Fruit fly (Drosophila melanogaster): ENCODE results near the gene Or13a.

Or13a gene

dm6 chrX:15934226-15934547 is 40.0 kb upstream of the Or13a start (continued):
- TF ChIP-seq Blimp-1 (GFP tag; optimal IDR thresholded peaks at IDR 0.05), result no peak

dm6 chrX:15940105-15940955 is 33.9 kb upstream of the Or13a start, which contains the start of gene Stim:
Gene Stim (minus strand): TSS chrX:15940451.
- TF ChIP-seq CG6163 (GFP tag; IDR thresholded peaks at IDR 0.05), result no peak
- no peak for TF ChIP-seq CG11294 (GFP tag; IDR thresholded peaks at IDR 0.05)
- no peak for TF ChIP-seq net (GFP tag; optimal IDR thresholded peaks at IDR 0.05)
- peak; percentile 63 for TF ChIP-seq achi (GFP tag; optimal IDR thresholded peaks at IDR 0.05)
- TF ChIP-seq CG10669 (GFP tag; optimal IDR thresholded peaks at IDR 0.05), result no peak
- TF ChIP-seq acj6 (GFP tag; optimal IDR thresholded peaks at IDR 0.05), result no peak
- peak; percentile 70 for TF ChIP-seq dsx (GFP tag; optimal IDR thresholded peaks at IDR 0.05; ENCODE audit: poor library complexity, severe bottlenecking)
- peak; percentile 67 for TF ChIP-seq svp (GFP tag)
- no peak for TF ChIP-seq CG31627 (GFP tag; optimal IDR thresholded peaks at IDR 0.05)

- TF ChIP-seq CG31627 (GFP tag; optimal IDR thresholded peaks at IDR 0.05) (no peak), CG6808 (GFP tag; optimal IDR thresholded peaks at IDR 0.05) (no peak), CG3919 (GFP tag; optimal IDR thresholded peaks at IDR 0.05) (no peak), Eip78C (GFP tag) (peak; percentile 58), net (GFP tag; optimal IDR thresholded peaks at IDR 0.05) (no peak), Sox15 (GFP tag; optimal IDR thresholded peaks at IDR 0.05) (no peak)
These were observed 33.3 kb upstream of the Or13a start, which contains the start of gene CG8924 for dm6 chrX:15940956-15941246. Gene CG8924 (plus strand): TSS chrX:15941077.

- no peak for TF ChIP-seq Lpt (GFP tag; optimal IDR thresholded peaks at IDR 0.05)
- no peak for TF ChIP-seq Sox14 (GFP tag; optimal IDR thresholded peaks at IDR 0.05)
- TF ChIP-seq acj6 (GFP tag; optimal IDR thresholded peaks at IDR 0.05), result no peak
- TF ChIP-seq CG16779 (tag; optimal IDR thresholded peaks at IDR 0.05), result no peak
- no peak for TF ChIP-seq Gug (GFP tag; IDR thresholded peaks at IDR 0.05)
These were observed 32.7 kb upstream of the Or13a start for dm6 chrX:15941527-15941926.

dm6 chrX:15944735-15945323 is 29.4 kb upstream of the Or13a start, which contains the start of gene Rrp47:
Gene Rrp47 (plus strand): TSS chrX:15944897.
- TF ChIP-seq eg (GFP tag; IDR thresholded peaks at IDR 0.05) (no peak), Eip78C (GFP tag) (peak; percentile 28)

dm6 chrX:15950056-15950455 is 24.2 kb upstream of the Or13a start:
- TF ChIP-seq Hr39 (GFP tag; optimal IDR thresholded peaks at IDR 0.05) (no peak), net (GFP tag; optimal IDR thresholded peaks at IDR 0.05) (no peak), CG8319 (GFP tag; optimal IDR thresholded peaks at IDR 0.05) (no peak), cyc (GFP tag; optimal IDR thresholded peaks at IDR 0.05) (no peak), lz (GFP tag; optimal IDR thresholded peaks at IDR 0.05) (no peak), Ets96B (tag; optimal IDR thresholded peaks at IDR 0.05) (no peak), CG4318 (GFP tag; optimal IDR thresholded peaks at IDR 0.05) (no peak), dsx (GFP tag; optimal IDR thresholded peaks at IDR 0.05; ENCODE audit: poor library complexity, severe bottlenecking) (no peak), Gug (GFP tag; IDR thresholded peaks at IDR 0.05) (no peak), Met (GFP tag; optimal IDR thresholded peaks at IDR 0.05) (no peak), Lpt (GFP tag; optimal IDR thresholded peaks at IDR 0.05) (no peak), CG10669 (GFP tag; optimal IDR thresholded peaks at IDR 0.05) (no peak), fd85E (GFP tag; optimal IDR thresholded peaks at IDR 0.05) (no peak), CG3032 (tag; optimal IDR thresholded peaks at IDR 0.05) (no peak), ss (GFP tag; optimal IDR thresholded peaks at IDR 0.05) (no peak), CG15336 (GFP tag; IDR thresholded peaks at IDR 0.05) (no peak), pdm3 (GFP tag; optimal IDR thresholded peaks at IDR 0.05) (no peak), svp (GFP tag) (no peak), CG3919 (GFP tag; optimal IDR thresholded peaks at IDR 0.05) (no peak), Ets21C (GFP tag; optimal IDR thresholded peaks at IDR 0.05) (no peak)
